Worm (Caenorhabditis elegans) whole organism, mixed stage, embryonic: ENCODE measurements around the gene R03D7.2.

Source experiments
- blmp-1 ChIP-seq: fragments of 150-350 bp; optimal IDR thresholded peaks from 2 replicates; lab custom pipeline; 2014; ENCODE audit warnings: missing biosample characterization, missing genetic modification characterization
- ceh-39 ChIP-seq: fragments of 150-350 bp; optimal IDR thresholded peaks from 2 replicates; lab custom pipeline; 2014; ENCODE audit warnings: missing biosample characterization, missing genetic modification characterization
- ceh-43 ChIP-seq: fragments of 200-800 bp; sonication (Bioruptor generic); optimal IDR thresholded peaks from 2 replicates; lab custom pipeline; 2018; ENCODE audit warnings: mild to moderate bottlenecking, missing genetic modification characterization, moderate library complexity, missing compliant biosample characterization
- ces-1 ChIP-seq: fragments of 150-350 bp; optimal IDR thresholded peaks from 2 replicates; lab custom pipeline; 2014; ENCODE audit warnings: missing biosample characterization, missing genetic modification reagents, missing genetic modification characterization
- cnd-1 ChIP-seq: fragments of 200-800 bp; sonication (Bioruptor generic); optimal IDR thresholded peaks from 2 replicates; lab custom pipeline; 2018; ENCODE audit warnings: mild to moderate bottlenecking, missing genetic modification characterization, missing compliant biosample characterization
- drap-1 ChIP-seq: fragments of 200-800 bp; sonication (Bioruptor generic); optimal IDR thresholded peaks from 3 replicates; lab custom pipeline; 2018; ENCODE audit warnings: mild to moderate bottlenecking, missing genetic modification characterization, missing compliant biosample characterization
- elt-1 ChIP-seq: sonication (generic microtip); optimal IDR thresholded peaks from 2 replicates; lab custom pipeline; 2017; ENCODE audit warnings: missing genetic modification characterization, mild to moderate bottlenecking, missing compliant biosample characterization, antibody characterized with exemption, moderate library complexity, borderline replicate concordance; ENCODE audit not compliant: insufficient read depth
- elt-3 ChIP-seq: fragments of 150-350 bp; optimal IDR thresholded peaks from 2 replicates; lab custom pipeline; 2014; ENCODE audit warnings: missing biosample characterization, missing genetic modification characterization
- flh-1 ChIP-seq: fragments of 200-800 bp; sonication (Bioruptor generic); optimal IDR thresholded peaks from 2 replicates; lab custom pipeline; 2018; ENCODE audit warnings: mild to moderate bottlenecking, missing genetic modification characterization, moderate library complexity, missing compliant biosample characterization
- ham-2 ChIP-seq: fragments of 200-800 bp; sonication (Bioruptor generic); optimal IDR thresholded peaks from 2 replicates; lab custom pipeline; 2018; ENCODE audit warnings: mild to moderate bottlenecking, missing genetic modification characterization, missing compliant biosample characterization
- hlh-1 ChIP-seq: fragments of 150-350 bp; optimal IDR thresholded peaks from 2 replicates; lab custom pipeline; 2014; ENCODE audit warnings: missing biosample characterization, missing genetic modification reagents, missing genetic modification characterization
- lin-13 ChIP-seq: fragments of 150-350 bp; optimal IDR thresholded peaks from 2 replicates; lab custom pipeline; 2014; ENCODE audit warnings: missing biosample characterization, missing genetic modification characterization
- lin-32 ChIP-seq: fragments of 200-800 bp; sonication (Bioruptor generic); optimal IDR thresholded peaks from 2 replicates; lab custom pipeline; 2018; ENCODE audit warnings: mild to moderate bottlenecking, missing genetic modification characterization, missing compliant biosample characterization
- lsy-2 ChIP-seq: fragments of 150-350 bp; optimal IDR thresholded peaks from 2 replicates; lab custom pipeline; 2014; ENCODE audit warnings: missing biosample characterization, missing genetic modification characterization
- mab-5 ChIP-seq: fragments of 150-350 bp; optimal IDR thresholded peaks from 2 replicates; lab custom pipeline; 2014; ENCODE audit warnings: missing biosample characterization, missing genetic modification characterization
- mep-1 ChIP-seq: fragments of 150-350 bp; optimal IDR thresholded peaks from 2 replicates; lab custom pipeline; 2017; ENCODE audit warnings: missing biosample characterization, missing genetic modification reagents, missing genetic modification characterization, inconsistent platforms
- mls-2 ChIP-seq: sonication (generic microtip); optimal IDR thresholded peaks from 2 replicates; lab custom pipeline; 2016; ENCODE audit warnings: mild to moderate bottlenecking, missing genetic modification characterization, moderate library complexity, missing compliant biosample characterization
- nhr-12 ChIP-seq: fragments of 150-350 bp; optimal IDR thresholded peaks from 2 replicates; lab custom pipeline; 2014; ENCODE audit warnings: missing biosample characterization, missing genetic modification characterization
- nhr-2 ChIP-seq: fragments of 150-350 bp; optimal IDR thresholded peaks from 2 replicates; lab custom pipeline; 2014; ENCODE audit warnings: missing biosample characterization, missing genetic modification characterization
- nhr-76 ChIP-seq: sonication (generic microtip); optimal IDR thresholded peaks from 2 replicates; lab custom pipeline; 2017; ENCODE audit warnings: missing biosample characterization, missing genetic modification characterization
- pha-4 ChIP-seq: fragments of 150-350 bp; optimal IDR thresholded peaks from 2 replicates; lab custom pipeline; 2018; ENCODE audit warnings: missing biosample characterization, missing genetic modification reagents, missing genetic modification characterization
- sem-2 ChIP-seq: fragments of 200-800 bp; sonication (Bioruptor generic); optimal IDR thresholded peaks from 2 replicates; lab custom pipeline; 2018; ENCODE audit warnings: mild to moderate bottlenecking, missing genetic modification characterization, missing compliant biosample characterization
- snpc-4 ChIP-seq: fragments of 150-350 bp; optimal IDR thresholded peaks from 2 replicates; lab custom pipeline; 2014; ENCODE audit warnings: missing biosample characterization, missing genetic modification characterization
- sptf-1 ChIP-seq: sonication (generic microtip); optimal IDR thresholded peaks from 2 replicates; lab custom pipeline; 2017; ENCODE audit warnings: mild to moderate bottlenecking, missing genetic modification characterization, moderate library complexity, missing compliant biosample characterization
- tbx-8 ChIP-seq: fragments of 200-800 bp; sonication (Bioruptor generic); optimal IDR thresholded peaks from 2 replicates; lab custom pipeline; 2018; ENCODE audit warnings: mild to moderate bottlenecking, missing genetic modification characterization, moderate library complexity, missing compliant biosample characterization
- unc-120 ChIP-seq: sonication (generic microtip); optimal IDR thresholded peaks from 2 replicates; lab custom pipeline; 2017; ENCODE audit warnings: missing genetic modification characterization, missing compliant biosample characterization; ENCODE audit not compliant: poor library complexity, severe bottlenecking
- unc-39 ChIP-seq: fragments of 150-350 bp; optimal IDR thresholded peaks from 2 replicates; lab custom pipeline; 2014; ENCODE audit warnings: missing biosample characterization, missing genetic modification characterization
- unc-62 ChIP-seq: fragments of 150-350 bp; optimal IDR thresholded peaks from 2 replicates; lab custom pipeline; 2014; ENCODE audit warnings: missing biosample characterization, missing genetic modification reagents, missing genetic modification characterization
- zip-8 ChIP-seq: fragments of 150-350 bp; optimal IDR thresholded peaks from 2 replicates; lab custom pipeline; 2014; ENCODE audit warnings: missing biosample characterization, missing genetic modification characterization
- ztf-11 ChIP-seq: fragments of 150-350 bp; optimal IDR thresholded peaks from 2 replicates; lab custom pipeline; 2014; ENCODE audit warnings: missing biosample characterization, missing genetic modification characterization

The R03D7.2 gene

ce11 chrII:10934786-10935185 lies at the start of gene R03D7.2:
Gene R03D7.2 (minus strand): TSS chrII:10935184.
- TF ChIP-seq ces-1 (GFP tag; lab: Kevin White, UChicago) (no peak), elt-3 (tag; lab: Kevin White, UChicago) (no peak), nhr-2 (tag; lab: Kevin White, UChicago) (no peak), snpc-4 (tag; lab: Kevin White, UChicago) (no peak), ham-2 (GFP tag; lab: Kevin White, UChicago) (no peak), blmp-1 (tag; lab: Kevin White, UChicago) (no peak), lsy-2 (tag; lab: Kevin White, UChicago) (no peak), cnd-1 (tag; lab: Kevin White, UChicago) (no peak), lin-32 (no peak), mls-2 (no peak), nhr-76 (tag; lab: Kevin White, UChicago) (no peak), elt-1 (no peak), unc-39 (tag; lab: Kevin White, UChicago) (no peak), mab-5 (no peak), ztf-11 (no peak), hlh-1 (no peak), lin-13 (tag; lab: Kevin White, UChicago) (no peak)

- TF ChIP-seq flh-1 (GFP tag; lab: Kevin White, UChicago) = no peak
- no peak for TF ChIP-seq sem-2
- no peak for TF ChIP-seq ces-1 (GFP tag; lab: Kevin White, UChicago)
- peak; percentile 60 for TF ChIP-seq unc-62 (GFP tag; lab: Kevin White, UChicago)
- peak; percentile 78 for TF ChIP-seq hlh-1
Measured at ce11 chrII:10982017-10982416, 47.0 kb upstream of the R03D7.2 start.

ce11 chrII:10975239-10975638 lies 40.3 kb upstream of the R03D7.2 start, which contains the start of gene ptp-3:
Gene ptp-3 (plus strand): TSS chrII:10975539.
- TF ChIP-seq zip-8 (tag; lab: Kevin White, UChicago) (no peak), tbx-8 (GFP tag; lab: Kevin White, UChicago) (no peak), lin-32 (no peak), unc-120 (tag; lab: Kevin White, UChicago) (no peak), pha-4 (tag; lab: Kevin White, UChicago) (no peak), sptf-1 (tag; lab: Kevin White, UChicago) (no peak), drap-1 (GFP tag; lab: Kevin White, UChicago) (no peak), nhr-2 (tag; lab: Kevin White, UChicago) (no peak), mep-1 (no peak), nhr-76 (tag; lab: Kevin White, UChicago) (no peak), ceh-39 (tag; lab: Kevin White, UChicago) (no peak), lsy-2 (tag; lab: Kevin White, UChicago) (no peak)

ce11 chrII:10971677-10972076 lies 36.7 kb upstream of the R03D7.2 start:
- TF ChIP-seq ces-1 (GFP tag; lab: Kevin White, UChicago) (peak; percentile 72), blmp-1 (tag; lab: Kevin White, UChicago) (no peak)
- TF ChIP-seq, all 35 proteins: peak for 1

- TF ChIP-seq nhr-12 (tag; lab: Kevin White, UChicago) (no peak), ceh-43 (no peak), ces-1 (GFP tag; lab: Kevin White, UChicago) (peak; percentile 50)
Measured at ce11 chrII:10970625-10971024, 35.6 kb upstream of the R03D7.2 start.

ce11 chrII:10964748-10965147 lies 29.8 kb upstream of the R03D7.2 start:
- TF ChIP-seq nhr-2 (tag; lab: Kevin White, UChicago) = no peak
- peak; percentile 71 for TF ChIP-seq ces-1 (GFP tag; lab: Kevin White, UChicago)

- TF ChIP-seq elt-3 (tag; lab: Kevin White, UChicago) = peak; percentile 66
- no peak for TF ChIP-seq mep-1
- TF ChIP-seq zip-8 (tag; lab: Kevin White, UChicago) = peak; percentile 76
- TF ChIP-seq unc-62 (GFP tag; lab: Kevin White, UChicago) = peak; percentile 72
Measured at ce11 chrII:10959676-10960075, 24.7 kb upstream of the R03D7.2 start.
